Worm (Caenorhabditis elegans): ENCODE results near the gene F16G10.7.

The F16G10.7 gene

DNA sequence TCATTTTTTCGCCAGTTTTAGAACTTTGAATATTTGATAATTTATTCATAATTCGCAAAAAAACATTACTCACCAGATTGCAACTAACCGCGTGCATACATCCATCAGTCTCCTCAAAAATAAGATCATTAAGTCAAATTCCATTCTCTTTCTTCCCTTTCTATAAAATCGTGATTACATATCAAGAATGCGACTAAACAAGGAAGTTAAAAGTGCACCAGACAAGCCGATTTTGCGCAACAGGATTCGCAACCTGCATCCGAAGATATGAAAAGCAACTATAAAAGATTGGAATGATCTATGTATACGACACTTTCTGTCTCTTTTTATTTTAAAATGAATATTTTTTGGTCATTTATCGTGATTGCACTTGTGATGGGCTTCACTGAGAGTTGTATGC, 11.1 kb downstream of the F16G10.7 start, which contains the start of gene hpo-25:
TSS of gene hpo-25 (plus strand) at position 301 of the 400 bp plus-strand sequence.
- TF ChIP-seq dox-1 (GFP tag; IDR thresholded peaks at IDR 0.05) (no peak), ztf-18 (tag; optimal IDR thresholded peaks at IDR 0.05) (no peak), aptf-2 (GFP tag; conservative IDR thresholded peaks at IDR 0.05) (no peak), F39B2.1 (GFP tag; IDR thresholded peaks at IDR 0.05) (no peak), F37B4.10 (GFP tag; IDR thresholded peaks at IDR 0.05) (no peak), mcd-1 (GFP tag; IDR thresholded peaks at IDR 0.05) (no peak), ceh-27 (GFP tag; optimal IDR thresholded peaks at IDR 0.05) (no peak), lag-1 (GFP tag; IDR thresholded peaks at IDR 0.05) (no peak), T26A5.8 (tag; optimal IDR thresholded peaks at IDR 0.05) (no peak), athp-1 (tag; optimal IDR thresholded peaks at IDR 0.05) (no peak), chd-7 (tag; optimal IDR thresholded peaks at IDR 0.05) (no peak), B0336.3 (GFP tag; IDR thresholded peaks at IDR 0.05) (no peak), nhr-27 (tag; optimal IDR thresholded peaks at IDR 0.05) (no peak), repo-1 (tag; optimal IDR thresholded peaks at IDR 0.05) (no peak), snpc-3.4 (tag; optimal IDR thresholded peaks at IDR 0.05) (no peak), Y53G8AR.9 (GFP tag; conservative IDR thresholded peaks at IDR 0.05) (no peak), hmg-20 (GFP tag; IDR thresholded peaks at IDR 0.05) (no peak), madf-3 (GFP tag; IDR thresholded peaks at IDR 0.05) (no peak), attf-3 (GFP tag; conservative IDR thresholded peaks at IDR 0.05) (no peak), egl-44 (GFP tag; IDR thresholded peaks at IDR 0.05) (no peak)

- TF ChIP-seq F22D6.2 (tag; optimal IDR thresholded peaks at IDR 0.05) (no peak), him-1 (tag; optimal IDR thresholded peaks at IDR 0.05) (no peak), F23B12.7 (tag; optimal IDR thresholded peaks at IDR 0.05; ENCODE audit: insufficient read depth) (no peak), ceh-58 (GFP tag; IDR thresholded peaks at IDR 0.05) (no peak)
These were observed 13.3 kb downstream of the F16G10.7 start, which contains the start of the genes F43C11.12 and F16G10.5 for ce11 chrII:2366623-2367365. TSS of gene F43C11.12 (minus strand) at chrII:2366723. TSS of gene F16G10.5 (plus strand) at chrII:2367315.

- TF ChIP-seq ztf-3 (GFP tag; optimal IDR thresholded peaks at IDR 0.05) (no peak), let-526 (GFP tag; IDR thresholded peaks at IDR 0.05) (no peak), egrh-3 (GFP tag; IDR thresholded peaks at IDR 0.05) (no peak), nhr-80 (tag; optimal IDR thresholded peaks at IDR 0.05) (no peak), lag-1 (GFP tag; IDR thresholded peaks at IDR 0.05) (no peak), gei-17 (GFP tag; optimal IDR thresholded peaks at IDR 0.05) (no peak), aptf-3 (GFP tag; IDR thresholded peaks at IDR 0.05) (no peak), lsl-1 (GFP tag; optimal IDR thresholded peaks at IDR 0.05) (no peak), efl-1 (GFP tag; optimal IDR thresholded peaks at IDR 0.05) (no peak), B0261.1 (tag; optimal IDR thresholded peaks at IDR 0.05) (no peak), rec-8 (tag; optimal IDR thresholded peaks at IDR 0.05) (no peak), xnd-1 (tag; optimal IDR thresholded peaks at IDR 0.05) (no peak), Y95B8A.8 (GFP tag; IDR thresholded peaks at IDR 0.05) (no peak), attf-5 (GFP tag; optimal IDR thresholded peaks at IDR 0.05) (no peak), ekl-4 (GFP tag; IDR thresholded peaks at IDR 0.05) (no peak), nfya-1 (tag; optimal IDR thresholded peaks at IDR 0.05; ENCODE audit: borderline replicate concordance, insufficient read depth) (no peak)
These were observed 16.4 kb downstream of the F16G10.7 start, which contains the start of gene F43C11.11 for ce11 chrII:2363673-2364072. TSS of gene F43C11.11 (minus strand) at chrII:2363773.

Data from whole organism, young adult.